Worm (Caenorhabditis elegans) whole organism, L4 larva: ENCODE results near the gene srz-58.

Experiments
- mdl-1 ChIP-seq, 2 experiments: fragments of 150-350 bp in 1 of 2; sonication (generic microtip) in 1 of 2; optimal IDR thresholded peaks; 2 replicates each; lab custom pipeline; 2014 to 2017; ENCODE audit warnings: missing biosample characterization in 2 of 2, missing genetic modification characterization in 2 of 2
- mdt-29 ChIP-seq: fragments of 200-800 bp; sonication (Bioruptor generic); IDR thresholded peaks from 2 replicates; pipeline ENCODE4 v1.3.6; 2022; ENCODE audit warnings: missing genetic modification reagents, missing genetic modification characterization, missing compliant biosample characterization
- mep-1 ChIP-seq: fragments of 150-350 bp; sonication (generic microtip); optimal IDR thresholded peaks from 3 replicates; lab custom pipeline; 2014; ENCODE audit warnings: missing biosample characterization, missing genetic modification characterization
- nhr-11 ChIP-seq: fragments of 150-350 bp; optimal IDR thresholded peaks from 2 replicates; lab custom pipeline; 2014; ENCODE audit warnings: missing biosample characterization, missing genetic modification characterization
- snpc-4 ChIP-seq: fragments of 150-350 bp; optimal IDR thresholded peaks from 2 replicates; lab custom pipeline; 2014; ENCODE audit warnings: missing biosample characterization, missing genetic modification characterization
- ztf-11 ChIP-seq: fragments of 150-350 bp; optimal IDR thresholded peaks from 2 replicates; lab custom pipeline; 2014; ENCODE audit warnings: missing biosample characterization, missing genetic modification characterization

DNA sequence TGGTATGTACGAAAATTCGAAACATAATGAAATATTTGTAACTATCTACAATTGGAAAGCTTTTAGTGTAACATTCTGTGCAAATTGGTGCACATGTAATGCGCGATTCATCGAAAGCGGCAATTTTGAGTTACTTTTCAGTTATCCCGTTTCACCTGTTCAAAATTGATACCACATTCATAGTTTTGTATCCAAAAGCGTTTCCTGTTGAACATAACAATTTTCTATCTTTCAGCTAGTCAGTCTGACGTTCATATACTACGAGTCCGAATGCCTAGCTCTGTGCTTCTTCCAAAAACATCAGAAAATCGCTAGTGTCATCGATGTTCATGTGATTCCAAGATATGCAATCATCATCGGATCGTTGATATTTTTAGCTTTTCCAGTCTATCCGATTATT lies 14.6 kb upstream of the srz-58 start:
- TF ChIP-seq snpc-4 (tag; lab: Kevin White, UChicago) (no peak), mep-1 (tag; lab: Kevin White, UChicago) (no peak), mdt-29 (no peak), nhr-11 (no peak), ztf-11 (tag; lab: Kevin White, UChicago) (no peak), mdl-1 (tag; optimal IDR thresholded peaks at IDR 0.05; lab: Kevin White, UChicago) (no peak)
